Fruit fly (Drosophila melanogaster): ENCODE data around the gene CG12395.

- no peak for TF ChIP-seq CG6854 (GFP tag; optimal IDR thresholded peaks at IDR 0.05)
- TF ChIP-seq Ets21C (GFP tag; optimal IDR thresholded peaks at IDR 0.05), result no peak
- TF ChIP-seq CG16779 (tag; optimal IDR thresholded peaks at IDR 0.05), result no peak
- TF ChIP-seq topi (GFP tag; optimal IDR thresholded peaks at IDR 0.05), result no peak
- no peak for TF ChIP-seq CG7368 (GFP tag; optimal IDR thresholded peaks at IDR 0.05)
- TF ChIP-seq CG34406 (GFP tag; optimal IDR thresholded peaks at IDR 0.05), result no peak
- TF ChIP-seq CG3919 (GFP tag; optimal IDR thresholded peaks at IDR 0.05), result no peak
- TF ChIP-seq CG11902 (GFP tag; optimal IDR thresholded peaks at IDR 0.05), result no peak
- TF ChIP-seq Ets96B (tag; optimal IDR thresholded peaks at IDR 0.05), result no peak
- no peak for TF ChIP-seq salr (GFP tag; optimal IDR thresholded peaks at IDR 0.05)
- no peak for TF ChIP-seq dsx (GFP tag; optimal IDR thresholded peaks at IDR 0.05; ENCODE audit: poor library complexity, severe bottlenecking)
- no peak for TF ChIP-seq net (GFP tag; optimal IDR thresholded peaks at IDR 0.05)
- TF ChIP-seq Lpt (GFP tag; optimal IDR thresholded peaks at IDR 0.05), result no peak
- no peak for TF ChIP-seq dac (GFP tag; optimal IDR thresholded peaks at IDR 0.05)
These were observed 23.3 kb upstream of the CG12395 start for dm6 chrX:16085865-16086592.

All from whole organism, prepupa.